Worm (Caenorhabditis elegans) whole organism, dauer: ENCODE measurements around the gene sgcb-1.

Experiments used
- unc-62 ChIP-seq: sonication (generic microtip); optimal IDR thresholded peaks from 2 replicates; lab custom pipeline; 2017; ENCODE audit warnings: missing biosample characterization, missing genetic modification reagents, missing genetic modification characterization

sgcb-1 gene

DNA sequence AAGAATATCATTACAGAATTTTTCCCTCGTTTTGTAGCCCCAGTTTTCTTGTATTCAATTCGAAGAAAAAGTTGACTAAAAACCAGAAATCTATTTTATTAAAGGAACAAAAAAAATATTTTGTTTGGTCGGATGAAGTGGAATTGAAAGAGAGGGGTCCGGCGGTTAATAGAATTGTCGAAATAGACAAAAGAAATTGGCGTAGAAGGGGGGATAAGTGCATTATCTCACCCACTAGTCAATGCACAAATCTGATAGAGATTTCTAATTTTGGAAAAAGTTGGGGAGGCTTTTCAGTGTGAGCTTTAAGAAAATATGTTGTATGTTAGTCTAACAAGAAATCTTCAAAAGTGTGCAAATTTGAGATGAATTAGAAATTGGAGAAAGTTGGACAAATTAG is 28.4 kb downstream of the sgcb-1 start:
- TF ChIP-seq unc-62 (GFP tag; lab: Kevin White, UChicago), result no peak

DNA sequence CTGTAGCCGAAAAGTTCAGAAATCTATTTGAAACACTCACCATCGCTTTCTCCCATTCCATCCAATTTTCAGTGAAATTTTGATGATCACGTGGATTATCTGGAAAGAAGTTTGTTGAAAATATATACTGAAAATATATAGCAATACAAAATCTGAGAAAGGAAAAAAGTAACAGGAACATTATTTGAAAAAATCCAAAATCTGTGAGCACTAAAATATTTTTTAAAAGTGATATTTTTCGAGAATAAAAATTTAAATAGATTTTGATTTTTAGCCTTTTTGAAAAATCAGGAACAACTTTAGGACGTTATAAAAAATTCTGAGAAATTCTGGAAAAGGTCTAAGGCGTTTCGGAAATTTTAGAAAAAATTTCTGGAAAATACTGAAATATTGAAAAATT is 30.9 kb downstream of the sgcb-1 start, which contains the start of gene dmsr-4:
Gene dmsr-4, minus strand, starts transcription at position 101 of the 400 bp plus-strand sequence.
- TF ChIP-seq unc-62 (GFP tag; lab: Kevin White, UChicago), result no peak

DNA sequence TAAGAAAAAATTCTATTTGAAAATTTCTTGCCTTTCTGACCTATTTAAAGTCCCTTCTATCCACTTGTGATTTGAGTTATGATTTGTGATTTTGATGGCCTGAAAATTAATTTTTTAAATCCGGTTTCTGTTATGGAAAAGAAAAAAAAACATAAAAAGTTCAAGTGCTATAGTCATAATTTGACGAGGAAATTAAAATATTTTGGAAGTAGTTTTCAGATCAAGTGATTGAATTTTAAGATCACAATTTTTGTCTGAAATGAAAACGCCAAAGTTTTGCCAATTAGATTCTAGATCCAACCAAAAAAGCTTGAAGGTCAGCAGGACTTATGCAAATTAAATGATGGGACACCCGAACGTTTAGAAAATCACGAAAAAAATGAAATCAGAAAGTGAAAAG is 41.4 kb downstream of the sgcb-1 start, which contains the start of gene ptr-3:
Gene ptr-3, minus strand, starts transcription at position 101 of the 400 bp plus-strand sequence.
- no peak for TF ChIP-seq unc-62 (GFP tag; lab: Kevin White, UChicago)

DNA sequence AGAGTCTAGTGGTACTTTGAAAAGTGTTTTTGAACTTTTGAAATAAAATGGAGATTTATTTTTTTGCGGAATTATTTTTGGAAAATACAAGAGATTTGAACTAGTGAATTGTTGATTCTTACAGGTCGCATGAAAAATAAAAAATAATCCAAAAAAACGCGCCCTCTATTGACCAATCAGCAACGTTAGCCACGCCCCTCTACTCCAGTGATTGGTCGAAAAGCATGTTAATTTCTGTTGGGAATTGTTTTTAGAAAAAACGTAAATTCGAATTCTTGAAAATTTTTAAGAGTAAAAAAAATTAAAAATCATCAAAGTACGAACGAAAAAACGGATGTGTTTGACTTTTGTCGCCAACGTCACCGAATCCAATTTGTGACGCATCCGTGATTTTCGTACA is 44.3 kb downstream of the sgcb-1 start:
- no peak for TF ChIP-seq unc-62 (GFP tag; lab: Kevin White, UChicago)

DNA sequence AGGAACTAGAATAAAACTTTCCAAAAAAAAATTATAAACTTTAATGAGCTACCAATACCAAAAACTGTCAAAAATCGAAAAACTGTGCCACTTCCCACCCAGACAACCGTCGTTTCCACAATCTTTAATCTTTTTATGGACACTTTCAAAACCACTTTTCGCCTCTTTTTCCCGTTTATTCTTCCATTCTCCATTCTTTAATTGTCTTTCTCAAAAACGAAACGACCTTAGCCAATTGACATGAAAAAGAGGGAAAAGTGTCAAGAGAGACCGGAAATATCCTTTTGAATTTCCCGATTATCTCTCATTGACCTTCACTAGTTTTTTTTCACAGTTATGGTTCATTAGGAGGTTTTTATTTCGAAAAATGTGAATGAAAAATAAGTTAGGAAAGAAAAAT is 45.4 kb downstream of the sgcb-1 start:
- no peak for TF ChIP-seq unc-62 (GFP tag; lab: Kevin White, UChicago)

DNA sequence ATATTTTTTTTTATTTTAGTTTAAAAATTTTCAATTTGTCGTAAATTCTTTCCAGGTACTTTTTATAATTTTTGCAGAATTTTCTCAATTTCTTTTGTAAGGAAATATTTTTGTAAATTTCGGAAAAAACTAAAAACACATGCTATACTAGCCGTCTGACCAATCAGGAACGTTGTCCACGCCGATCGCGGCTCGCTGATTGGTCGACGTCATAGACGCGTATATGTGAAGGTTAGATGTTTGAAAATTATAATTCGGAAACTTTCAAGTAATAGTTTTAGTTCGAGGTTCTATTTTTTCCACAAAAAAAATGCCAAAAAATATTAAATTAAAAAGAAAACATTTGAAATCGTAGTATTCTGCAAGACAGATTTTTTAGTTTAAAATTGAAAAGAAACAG is 46.1 kb downstream of the sgcb-1 start:
- no peak for TF ChIP-seq unc-62 (GFP tag; lab: Kevin White, UChicago)

DNA sequence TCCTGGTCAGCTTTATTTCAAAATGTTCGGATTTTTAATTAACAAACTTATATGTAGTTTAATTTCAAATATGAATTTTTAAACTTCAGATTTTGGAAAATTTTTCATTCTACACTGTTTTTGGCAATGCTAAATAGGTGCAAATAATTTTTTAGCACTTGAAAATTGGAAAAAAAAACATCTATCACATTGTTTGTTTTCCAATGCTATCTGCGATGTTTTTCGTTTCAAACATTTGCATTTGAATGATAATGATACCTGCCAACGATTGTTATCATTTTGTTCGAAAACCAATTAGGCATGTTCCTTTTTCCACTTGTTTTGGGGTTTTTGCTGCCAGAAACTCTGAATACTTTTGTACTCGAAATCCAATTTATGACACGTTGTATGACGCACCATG is 48.9 kb downstream of the sgcb-1 start, which contains the start of gene C03H5.4:
Gene C03H5.4, plus strand, starts transcription at position 301 of the 400 bp plus-strand sequence.
- TF ChIP-seq unc-62 (GFP tag; lab: Kevin White, UChicago), result no peak
